In genomic region chrX:2071392-2072001, ce11 we compare ENCODE assay signal across 3 worm cellular contexts.
TF ChIP-seq lines count a peak whose summit lies in the region.

No protein-coding gene starts in this region.

TF ChIP-seq in whole organism, L2 larva, 48 proteins besides CTCF, POLR2A, EP300 and RAD21 (continued from another document):
- TF ChIP-seq nhr-12 (tag; optimal IDR thresholded peaks at IDR 0.05; lab: Kevin White, UChicago) (no peak), Y55F3AM.14 (GFP tag; optimal IDR thresholded peaks at IDR 0.05; lab: Kevin White, UChicago) (peak; percentile 2), nhr-6 (tag; optimal IDR thresholded peaks at IDR 0.05; lab: Kevin White, UChicago) (no peak), ZK546.5 (tag; optimal IDR thresholded peaks at IDR 0.05; lab: Kevin White, UChicago) (no peak), mdl-1 (tag; optimal IDR thresholded peaks at IDR 0.05; lab: Kevin White, UChicago) (peak; percentile 64 to 87), alr-1 (tag; optimal IDR thresholded peaks at IDR 0.05; lab: Kevin White, UChicago) (no peak), zag-1 (tag; optimal IDR thresholded peaks at IDR 0.05; lab: Kevin White, UChicago) (no peak), ceh-16 (tag; optimal IDR thresholded peaks at IDR 0.05; lab: Kevin White, UChicago) (peak; percentile 54), ama-1 (optimal IDR thresholded peaks at IDR 0.05; lab: Kevin White, UChicago) (peak; percentile 15), fos-1 (tag; optimal IDR thresholded peaks at IDR 0.05; lab: Kevin White, UChicago) (peak; percentile 37), unc-55 (GFP tag; optimal IDR thresholded peaks at IDR 0.05; lab: Kevin White, UChicago) (peak; percentile 72), sma-3 (GFP tag; optimal IDR thresholded peaks at IDR 0.05; lab: Kevin White, UChicago) (peak; percentile 62), egl-27 (tag; optimal IDR thresholded peaks at IDR 0.05; lab: Kevin White, UChicago) (no peak), ceh-82 (tag; optimal IDR thresholded peaks at IDR 0.05; lab: Kevin White, UChicago) (no peak), sem-4 (tag; optimal IDR thresholded peaks at IDR 0.05; lab: Kevin White, UChicago) (peak; percentile 50), peb-1 (tag; optimal IDR thresholded peaks at IDR 0.05; lab: Kevin White, UChicago) (no peak), lsy-2 (tag; optimal IDR thresholded peaks at IDR 0.05; lab: Kevin White, UChicago) (no peak), elt-1 (tag; optimal IDR thresholded peaks at IDR 0.05; lab: Kevin White, UChicago) (no peak), F13H6.1 (tag; optimal IDR thresholded peaks at IDR 0.05; lab: Kevin White, UChicago) (peak; percentile 73), unc-39 (tag; optimal IDR thresholded peaks at IDR 0.05; lab: Kevin White, UChicago) (no peak), gmeb-1 (tag; optimal IDR thresholded peaks at IDR 0.05; lab: Kevin White, UChicago) (peak; percentile 52), nhr-77 (tag; optimal IDR thresholded peaks at IDR 0.05; lab: Kevin White, UChicago) (no peak), unc-62 (GFP tag; optimal IDR thresholded peaks at IDR 0.05; lab: Kevin White, UChicago) (no peak), C34F6.9 (tag; optimal IDR thresholded peaks at IDR 0.05; lab: Kevin White, UChicago) (peak; percentile 88), elt-3 (tag; optimal IDR thresholded peaks at IDR 0.05; lab: Kevin White, UChicago) (no peak)
TF ChIP-seq in whole organism, L2 larva: peak in this region for 22.

TF ChIP-seq in whole organism, L4 larva, 104 proteins besides CTCF, POLR2A, EP300 and RAD21 (continued from another document and continues in another):
- no peak for TF ChIP-seq nhr-77 (tag; optimal IDR thresholded peaks at IDR 0.05; lab: Kevin White, UChicago)
- TF ChIP-seq hif-1 (tag; optimal IDR thresholded peaks at IDR 0.05; lab: Kevin White, UChicago): peak in 1 of 2 experiments; percentile 36
- peak; percentile 61 for TF ChIP-seq rbr-2 (tag; optimal IDR thresholded peaks at IDR 0.05; lab: Kevin White, UChicago)
- 0 out of 2 replicates have a peak, but pooled peaks have one; percentile 9 for TF ChIP-seq vab-7 (GFP tag; IDR thresholded peaks at IDR 0.05; lab: Robert Waterston, UW)
- TF ChIP-seq duxl-1 (tag; optimal IDR thresholded peaks at IDR 0.05; lab: Kevin White, UChicago; ENCODE audit: poor library complexity): peak; percentile 52
- no peak for TF ChIP-seq ama-1 (optimal IDR thresholded peaks at IDR 0.05; lab: Kevin White, UChicago)
- peak in 1 of 2 experiments; percentile 32 for TF ChIP-seq daf-16 (GFP tag; optimal IDR thresholded peaks at IDR 0.05; lab: Kevin White, UChicago)
- peak; percentile 95 for TF ChIP-seq daf-16 (tag; optimal IDR thresholded peaks at IDR 0.05; lab: Kevin White, UChicago)
- peak; percentile 77 for TF ChIP-seq mxl-3 (GFP tag; optimal IDR thresholded peaks at IDR 0.05; lab: Kevin White, UChicago)
- TF ChIP-seq hlh-30 (tag; optimal IDR thresholded peaks at IDR 0.05; lab: Kevin White, UChicago; ENCODE audit: insufficient read depth): peak; percentile 98
- no peak for TF ChIP-seq ctbp-1 (GFP tag; IDR thresholded peaks at IDR 0.05; lab: Robert Waterston, UW)
- TF ChIP-seq mdt-29 (GFP tag; IDR thresholded peaks at IDR 0.05; lab: Robert Waterston, UW): no peak
- TF ChIP-seq ZK546.5 (tag; optimal IDR thresholded peaks at IDR 0.05; lab: Kevin White, UChicago): no peak
- no peak for TF ChIP-seq madf-9 (GFP tag; conservative IDR thresholded peaks at IDR 0.05; lab: Robert Waterston, UW)
- no peak for TF ChIP-seq dmd-8 (GFP tag; IDR thresholded peaks at IDR 0.05; lab: Robert Waterston, UW)
- no peak for TF ChIP-seq nhr-41 (GFP tag; IDR thresholded peaks at IDR 0.05; lab: Robert Waterston, UW)
- TF ChIP-seq F37D6.2 (tag; optimal IDR thresholded peaks at IDR 0.05; lab: Kevin White, UChicago): peak; percentile 44
- TF ChIP-seq lin-1 (GFP tag; IDR thresholded peaks at IDR 0.05; lab: Robert Waterston, UW): no peak
- peak; percentile 81 for TF ChIP-seq dmd-6 (GFP tag; IDR thresholded peaks at IDR 0.05; lab: Robert Waterston, UW)
- TF ChIP-seq zip-2 (tag; optimal IDR thresholded peaks at IDR 0.05; lab: Kevin White, UChicago): no peak
- TF ChIP-seq F49E8.2 (tag; optimal IDR thresholded peaks at IDR 0.05; lab: Kevin White, UChicago; ENCODE audit: borderline replicate concordance): no peak
- TF ChIP-seq dmd-9 (GFP tag; IDR thresholded peaks at IDR 0.05; lab: Robert Waterston, UW): no peak
- peak; percentile 25 for TF ChIP-seq dve-1 (tag; optimal IDR thresholded peaks at IDR 0.05; lab: Kevin White, UChicago; ENCODE audit: insufficient read depth)
- TF ChIP-seq daf-19 (GFP tag; conservative IDR thresholded peaks at IDR 0.05; lab: Robert Waterston, UW): no peak
- TF ChIP-seq tag-97 (GFP tag; IDR thresholded peaks at IDR 0.05; lab: Robert Waterston, UW): no peak
- TF ChIP-seq php-3 (GFP tag; IDR thresholded peaks at IDR 0.05; lab: Robert Waterston, UW): peak; percentile 55; the same call in 1 of the 2 replicates
- no peak for TF ChIP-seq zfp-3 (GFP tag; conservative IDR thresholded peaks at IDR 0.05; lab: Robert Waterston, UW)
- TF ChIP-seq T26A8.4 (GFP tag; IDR thresholded peaks at IDR 0.05; lab: Robert Waterston, UW): no peak
- TF ChIP-seq ces-1 (GFP tag; optimal IDR thresholded peaks at IDR 0.05; lab: Kevin White, UChicago): no peak
- TF ChIP-seq Y48G9A.11 (GFP tag; IDR thresholded peaks at IDR 0.05; lab: Robert Waterston, UW): no peak
- TF ChIP-seq attf-4 (tag; optimal IDR thresholded peaks at IDR 0.05; lab: Kevin White, UChicago): no peak
- TF ChIP-seq nhr-25 (tag; optimal IDR thresholded peaks at IDR 0.05; lab: Kevin White, UChicago; ENCODE audit: borderline replicate concordance, insufficient read depth): peak; percentile 58
- TF ChIP-seq nhr-6 (tag; optimal IDR thresholded peaks at IDR 0.05; lab: Kevin White, UChicago): peak; percentile 17
- no peak for TF ChIP-seq snpc-4 (tag; optimal IDR thresholded peaks at IDR 0.05; lab: Kevin White, UChicago)
- TF ChIP-seq fos-1 (tag; optimal IDR thresholded peaks at IDR 0.05; lab: Kevin White, UChicago): no peak
- peak; percentile 42 for TF ChIP-seq nhr-28 (tag; optimal IDR thresholded peaks at IDR 0.05; lab: Kevin White, UChicago)
- no peak for TF ChIP-seq lir-3 (tag; optimal IDR thresholded peaks at IDR 0.05; lab: Kevin White, UChicago)
- TF ChIP-seq tra-1 (GFP tag; IDR thresholded peaks at IDR 0.05; lab: Robert Waterston, UW): 0 out of 2 replicates have a peak, but pooled peaks have one; percentile 57
- TF ChIP-seq hmg-1.1 (GFP tag; IDR thresholded peaks at IDR 0.05; lab: Robert Waterston, UW): peak; percentile 76
- TF ChIP-seq lim-7 (GFP tag; IDR thresholded peaks at IDR 0.05; lab: Robert Waterston, UW): no peak
- no peak for TF ChIP-seq egl-27 (tag; optimal IDR thresholded peaks at IDR 0.05; lab: Kevin White, UChicago)
- TF ChIP-seq T20F7.1 (GFP tag; optimal IDR thresholded peaks at IDR 0.05; lab: Kevin White, UChicago): peak; percentile 40
- TF ChIP-seq nhr-10 (tag; optimal IDR thresholded peaks at IDR 0.05; lab: Kevin White, UChicago): no peak
- no peak for TF ChIP-seq Y75B8A.6 (GFP tag; IDR thresholded peaks at IDR 0.05; lab: Robert Waterston, UW)
- TF ChIP-seq set-16 (GFP tag; IDR thresholded peaks at IDR 0.05; lab: Robert Waterston, UW): peak; percentile 59
- peak; percentile 0 for TF ChIP-seq pqm-1 (tag; optimal IDR thresholded peaks at IDR 0.05; lab: Kevin White, UChicago)
- no peak for TF ChIP-seq ceh-44 (GFP tag; IDR thresholded peaks at IDR 0.05; lab: Robert Waterston, UW)
- TF ChIP-seq dpl-1 (GFP tag; optimal IDR thresholded peaks at IDR 0.05; lab: Kevin White, UChicago): peak; percentile 40
- no peak for TF ChIP-seq zag-1 (tag; optimal IDR thresholded peaks at IDR 0.05; lab: Kevin White, UChicago)
- no peak for TF ChIP-seq arid-1 (GFP tag; conservative IDR thresholded peaks at IDR 0.05; lab: Robert Waterston, UW)
- TF ChIP-seq cey-2 (tag; optimal IDR thresholded peaks at IDR 0.05; lab: Kevin White, UChicago; ENCODE audit: borderline replicate concordance, insufficient read depth): no peak
- TF ChIP-seq ZK337.2 (GFP tag; IDR thresholded peaks at IDR 0.05; lab: Robert Waterston, UW): no peak
- no peak for TF ChIP-seq egl-43 (GFP tag; IDR thresholded peaks at IDR 0.05; lab: Robert Waterston, UW)
- no peak for TF ChIP-seq lin-39 (tag; optimal IDR thresholded peaks at IDR 0.05; lab: Kevin White, UChicago)
- TF ChIP-seq aha-1 (tag; lab: Kevin White, UChicago): peak; percentile 98
- no peak for TF ChIP-seq unc-39 (tag; optimal IDR thresholded peaks at IDR 0.05; lab: Kevin White, UChicago)

TF ChIP-seq in whole organism, mixed stage, embryonic, 35 proteins besides CTCF, POLR2A, EP300 and RAD21 (continued from another document):
- no peak for TF ChIP-seq lsy-2 (tag; optimal IDR thresholded peaks at IDR 0.05; lab: Kevin White, UChicago)
- TF ChIP-seq nhr-76 (tag; optimal IDR thresholded peaks at IDR 0.05; lab: Kevin White, UChicago): no peak
- TF ChIP-seq lin-13 (tag; optimal IDR thresholded peaks at IDR 0.05; lab: Kevin White, UChicago): peak; percentile 78
